Fruit fly (Drosophila melanogaster): Measurements from ENCODE around the gene CG7720.

- TF ChIP-seq CG7745 (tag; optimal IDR thresholded peaks at IDR 0.05): no peak
- TF ChIP-seq row (GFP tag; IDR thresholded peaks at IDR 0.05): no peak
- TF ChIP-seq CG4328 (GFP tag; optimal IDR thresholded peaks at IDR 0.05): no peak
Measured at dm6 chr3R:18739435-18739977, 55.5 kb downstream of the CG7720 start.

All from whole organism, embryonic.